Fruit fly (Drosophila melanogaster) whole organism, embryonic: ENCODE data around the gene ND-SGDH.
A peak's percentile ranks its signal among the peaks of the same experiment; 100 is the strongest.

Experiments used
- Adf1 ChIP-seq: fragments of 200-800 bp; sonication (Bioruptor generic); IDR thresholded peaks from 2 replicates; pipeline ENCODE4 v1.3.6; 2022; ENCODE audit warnings: missing biosample characterization, missing genetic modification characterization
- Aef1 ChIP-seq: fragments of 200-800 bp; sonication (Bioruptor generic); IDR thresholded peaks from 3 replicates; pipeline ENCODE4 v1.3.6; 2022; ENCODE audit warnings: missing biosample characterization, missing genetic modification characterization
- Antp ChIP-seq: fragments of 200-800 bp; sonication (Bioruptor generic); optimal IDR thresholded peaks from 3 replicates; lab custom pipeline; 2016; ENCODE audit warnings: missing biosample characterization, missing genetic modification characterization
- Asciz ChIP-seq: fragments of 200-800 bp; sonication (Bioruptor generic); optimal IDR thresholded peaks from 2 replicates; lab custom pipeline; 2017; ENCODE audit warnings: missing biosample characterization, mild to moderate bottlenecking, missing genetic modification characterization, missing genetic modification reagents
- Atf6 ChIP-seq: fragments of 200-800 bp; sonication (Bioruptor generic); IDR thresholded peaks from 2 replicates; pipeline ENCODE4 v1.3.6; 2022; ENCODE audit warnings: missing biosample characterization, missing genetic modification characterization
- CG10321 ChIP-seq: fragments of 200-800 bp; sonication (Bioruptor generic); IDR thresholded peaks from 2 replicates; pipeline ENCODE4 v1.3.6; 2022; ENCODE audit warnings: missing biosample characterization, missing genetic modification characterization
- CG11085 ChIP-seq: fragments of 200-800 bp; sonication (Bioruptor generic); IDR thresholded peaks from 2 replicates; pipeline ENCODE4 v1.3.6; 2022; ENCODE audit warnings: missing biosample characterization, missing genetic modification characterization
- CG12071 ChIP-seq: fragments of 200-800 bp; sonication (Bioruptor generic); optimal IDR thresholded peaks from 3 replicates; lab custom pipeline; 2018; ENCODE audit warnings: missing biosample characterization, mild to moderate bottlenecking, missing genetic modification characterization
- CG15479 ChIP-seq: fragments of 200-800 bp; sonication (Bioruptor generic); optimal IDR thresholded peaks from 3 replicates; lab custom pipeline; 2019; ENCODE audit warnings: missing biosample characterization, mild to moderate bottlenecking, missing genetic modification characterization, moderate library complexity
- CG17385 ChIP-seq: fragments of 200-800 bp; sonication (Bioruptor generic); optimal IDR thresholded peaks from 3 replicates; lab custom pipeline; 2018; ENCODE audit warnings: missing biosample characterization, mild to moderate bottlenecking, missing genetic modification characterization
- CG18011 ChIP-seq: fragments of 200-800 bp; sonication (Bioruptor generic); optimal IDR thresholded peaks from 2 replicates; lab custom pipeline; 2017; ENCODE audit warnings: missing biosample characterization, missing genetic modification characterization, mild to moderate bottlenecking, moderate library complexity, missing genotype
- CG2889 ChIP-seq: fragments of 200-800 bp; sonication (Bioruptor generic); IDR thresholded peaks from 3 replicates; pipeline ENCODE4 v1.3.6; 2022; ENCODE audit warnings: missing biosample characterization, missing genetic modification characterization
- CG31388 ChIP-seq: fragments of 200-800 bp; sonication (Bioruptor generic); optimal IDR thresholded peaks from 2 replicates; lab custom pipeline; 2016; ENCODE audit warnings: missing biosample characterization, missing genetic modification characterization
- CG3163 ChIP-seq: fragments of 200-800 bp; sonication (Bioruptor generic); optimal IDR thresholded peaks from 3 replicates; lab custom pipeline; 2016; ENCODE audit warnings: missing biosample characterization, missing genetic modification characterization
- CG32767 ChIP-seq: fragments of 200-800 bp; sonication (Bioruptor generic); IDR thresholded peaks from 2 replicates; pipeline ENCODE4 v1.3.6; 2022; ENCODE audit warnings: missing biosample characterization, missing genetic modification characterization
- CG6254 ChIP-seq: fragments of 200-800 bp; sonication (Bioruptor generic); optimal IDR thresholded peaks from 3 replicates; lab custom pipeline; 2017; ENCODE audit warnings: mild to moderate bottlenecking, missing biosample characterization, missing genetic modification reagents, missing genetic modification characterization
- CG6765 ChIP-seq: fragments of 200-800 bp; sonication (Bioruptor generic); optimal IDR thresholded peaks from 3 replicates; lab custom pipeline; 2017; ENCODE audit warnings: missing biosample characterization, mild to moderate bottlenecking, missing genetic modification characterization
- CG6813 ChIP-seq: fragments of 200-800 bp; sonication (Bioruptor generic); optimal IDR thresholded peaks from 2 replicates; lab custom pipeline; 2017; ENCODE audit warnings: missing biosample characterization, missing genetic modification characterization, mild to moderate bottlenecking, moderate library complexity, missing genetic modification reagents
- CG9215 ChIP-seq: fragments of 200-800 bp; sonication (Bioruptor generic); IDR thresholded peaks from 2 replicates; pipeline ENCODE4 v1.3.6; 2022; ENCODE audit warnings: missing biosample characterization, missing genetic modification characterization
- Dek ChIP-seq: fragments of 200-800 bp; sonication (Bioruptor generic); optimal IDR thresholded peaks from 3 replicates; lab custom pipeline; 2019; ENCODE audit warnings: missing biosample characterization, mild to moderate bottlenecking, missing genetic modification characterization, moderate library complexity
- E2f2 ChIP-seq: fragments of 200-800 bp; sonication (Bioruptor generic); IDR thresholded peaks from 2 replicates; pipeline ENCODE4 v1.3.6; 2022; ENCODE audit warnings: missing biosample characterization, missing genetic modification characterization
- Elba2 ChIP-seq: fragments of 200-800 bp; sonication (Bioruptor generic); optimal IDR thresholded peaks from 3 replicates; lab custom pipeline; 2016; ENCODE audit warnings: missing biosample characterization, missing genetic modification characterization
- H15 ChIP-seq: fragments of 200-800 bp; sonication (Bioruptor generic); IDR thresholded peaks from 3 replicates; pipeline ENCODE4 v1.3.6; 2022; ENCODE audit warnings: missing biosample characterization, missing genetic modification characterization
- H2.0 ChIP-seq: fragments of 200-800 bp; sonication (Bioruptor generic); IDR thresholded peaks from 2 replicates; pipeline ENCODE4 v1.3.6; 2022; ENCODE audit warnings: missing biosample characterization, missing genetic modification characterization
- Hand ChIP-seq: fragments of 200-800 bp; sonication (Bioruptor generic); optimal IDR thresholded peaks from 2 replicates; lab custom pipeline; 2017; ENCODE audit warnings: mild to moderate bottlenecking, missing biosample characterization, missing genetic modification reagents, missing genetic modification characterization
- MBD-R2 ChIP-seq: fragments of 200-800 bp; sonication (Bioruptor generic); IDR thresholded peaks from 2 replicates; pipeline ENCODE4 v1.3.6; 2022; ENCODE audit warnings: missing biosample characterization, missing genetic modification characterization
- NC2β ChIP-seq: fragments of 200-800 bp; sonication (Bioruptor generic); optimal IDR thresholded peaks from 2 replicates; lab custom pipeline; 2016; ENCODE audit warnings: missing biosample characterization, missing genetic modification characterization
- Nf-YB ChIP-seq: fragments of 200-800 bp; sonication (Bioruptor generic); optimal IDR thresholded peaks from 3 replicates; lab custom pipeline; 2019; ENCODE audit warnings: missing biosample characterization, mild to moderate bottlenecking, missing genetic modification characterization, moderate library complexity
- Sin3A ChIP-seq: fragments of >200 bp; optimal IDR thresholded peaks from 2 replicates; lab custom pipeline; 2018
- Spps ChIP-seq: fragments of 200-800 bp; sonication (Bioruptor generic); optimal IDR thresholded peaks from 2 replicates; lab custom pipeline; 2018; ENCODE audit warnings: missing biosample characterization, mild to moderate bottlenecking, missing genetic modification characterization
- Usf ChIP-seq: fragments of 200-800 bp; sonication (Bioruptor generic); optimal IDR thresholded peaks from 2 replicates; lab custom pipeline; 2017; ENCODE audit warnings: missing genotype, missing biosample characterization, missing genetic modification characterization
- ap ChIP-seq: fragments of 200-800 bp; sonication (Bioruptor generic); IDR thresholded peaks from 2 replicates; pipeline ENCODE4 v1.3.6; 2022; ENCODE audit warnings: missing biosample characterization, missing genetic modification characterization
- ase ChIP-seq: fragments of 200-800 bp; sonication (Bioruptor generic); IDR thresholded peaks from 3 replicates; pipeline ENCODE4 v1.3.6; 2022; ENCODE audit warnings: missing biosample characterization, missing genetic modification characterization
- bab2 ChIP-seq: fragments of 200-800 bp; sonication (Bioruptor generic); optimal IDR thresholded peaks from 2 replicates; lab custom pipeline; 2016; ENCODE audit warnings: missing biosample characterization, missing genetic modification characterization
- chif ChIP-seq, 2 experiments: fragments of 200-800 bp; sonication (Bioruptor generic); optimal IDR thresholded peaks; 3 replicates each; lab custom pipeline; 2016; ENCODE audit warnings: missing biosample characterization in 2 of 2, missing genetic modification characterization in 2 of 2
- dati ChIP-seq: fragments of 200-800 bp; sonication (Bioruptor generic); IDR thresholded peaks from 2 replicates; pipeline ENCODE4 v1.3.6; 2022; ENCODE audit warnings: missing biosample characterization, missing genetic modification characterization
- disco-r ChIP-seq: fragments of 200-800 bp; sonication (Bioruptor generic); optimal IDR thresholded peaks from 2 replicates; lab custom pipeline; 2016; ENCODE audit warnings: missing biosample characterization, missing genetic modification characterization
- en ChIP-seq: fragments of 200-800 bp; sonication (Bioruptor generic); optimal IDR thresholded peaks from 2 replicates; lab custom pipeline; 2016; ENCODE audit warnings: missing biosample characterization, missing genetic modification characterization
- ind ChIP-seq: fragments of 200-800 bp; sonication (Bioruptor generic); optimal IDR thresholded peaks from 3 replicates; lab custom pipeline; 2016; ENCODE audit warnings: missing biosample characterization, missing genetic modification characterization
- jigr1 ChIP-seq: fragments of 200-800 bp; sonication (Bioruptor generic); IDR thresholded peaks from 3 replicates; pipeline ENCODE4 v1.3.6; 2022; ENCODE audit warnings: missing biosample characterization, missing genetic modification characterization
- jing ChIP-seq: fragments of 200-800 bp; sonication (Bioruptor generic); optimal IDR thresholded peaks from 2 replicates; lab custom pipeline; 2018; ENCODE audit warnings: missing biosample characterization, mild to moderate bottlenecking, missing genetic modification characterization
- nau ChIP-seq: fragments of 200-800 bp; sonication (Bioruptor generic); optimal IDR thresholded peaks from 3 replicates; lab custom pipeline; 2017; ENCODE audit warnings: missing biosample characterization, mild to moderate bottlenecking, missing genetic modification characterization, missing genetic modification reagents
- nom ChIP-seq: fragments of 200-800 bp; sonication (Bioruptor generic); optimal IDR thresholded peaks from 2 replicates; lab custom pipeline; 2017; ENCODE audit warnings: missing biosample characterization, missing genetic modification characterization, mild to moderate bottlenecking, moderate library complexity, missing genetic modification reagents
- org-1 ChIP-seq: fragments of 200-800 bp; sonication (Bioruptor generic); optimal IDR thresholded peaks from 2 replicates; lab custom pipeline; 2017; ENCODE audit warnings: missing biosample characterization, missing genetic modification characterization
- pros ChIP-seq: fragments of 200-800 bp; sonication (Bioruptor generic); optimal IDR thresholded peaks from 3 replicates; lab custom pipeline; 2019; ENCODE audit warnings: missing biosample characterization, mild to moderate bottlenecking, missing genetic modification characterization, moderate library complexity
- repo ChIP-seq: fragments of 200-800 bp; sonication (Bioruptor generic); optimal IDR thresholded peaks from 2 replicates; lab custom pipeline; 2016; ENCODE audit warnings: missing biosample characterization, missing genetic modification characterization
- scrt ChIP-seq: fragments of 200-800 bp; sonication (Bioruptor generic); optimal IDR thresholded peaks from 2 replicates; lab custom pipeline; 2018; ENCODE audit warnings: missing biosample characterization, mild to moderate bottlenecking, missing genetic modification characterization, moderate library complexity
- sna ChIP-seq: fragments of 200-800 bp; sonication (Bioruptor generic); IDR thresholded peaks from 2 replicates; pipeline ENCODE4 v1.3.6; 2022; ENCODE audit warnings: missing biosample characterization, missing genetic modification characterization; ENCODE audit not compliant: partially characterized antibody
- sr ChIP-seq: fragments of 200-800 bp; sonication (Bioruptor generic); IDR thresholded peaks from 3 replicates; pipeline ENCODE4 v1.3.6; 2022; ENCODE audit warnings: missing biosample characterization, missing genetic modification characterization
- tgo ChIP-seq: fragments of 200-800 bp; sonication (Bioruptor generic); IDR thresholded peaks from 3 replicates; pipeline ENCODE4 v1.3.6; 2022; ENCODE audit warnings: missing biosample characterization, missing genetic modification characterization
- trh ChIP-seq: fragments of 200-800 bp; sonication (Bioruptor generic); optimal IDR thresholded peaks from 2 replicates; lab custom pipeline; 2016; ENCODE audit warnings: missing biosample characterization, missing genetic modification characterization
- unc-4 ChIP-seq: fragments of 200-800 bp; sonication (Bioruptor generic); IDR thresholded peaks from 2 replicates; pipeline ENCODE4 v1.3.6; 2022; ENCODE audit warnings: missing biosample characterization, missing genetic modification characterization; ENCODE audit not compliant: partially characterized antibody

Gene ND-SGDH

DNA sequence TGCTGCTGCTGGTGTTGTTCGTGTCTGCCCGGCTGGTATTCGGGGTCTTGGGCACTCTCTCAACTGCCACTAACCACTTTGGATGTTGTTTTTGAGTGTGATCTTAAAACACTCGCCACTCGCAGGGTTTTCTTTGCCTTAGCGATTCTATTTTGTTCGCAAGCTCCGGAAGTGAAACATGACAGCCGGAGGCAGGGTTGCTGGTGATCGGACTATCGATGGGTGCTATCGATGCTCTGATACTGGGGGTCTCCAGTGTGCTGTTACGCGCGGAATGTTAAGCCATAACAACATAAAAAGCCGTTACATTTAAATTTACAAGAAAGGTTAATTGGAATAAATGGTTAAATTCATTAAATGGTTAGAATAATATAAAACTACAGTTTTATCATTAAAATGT is 13.4 kb downstream of the ND-SGDH start, which contains the start of gene yps (continued):
- TF ChIP-seq CG17385 (GFP tag; lab: Kevin White, UChicago) (peak; percentile 92), CG11085 (GFP tag; lab: Robert Waterston, UW) (peak; percentile 90), NC2β (GFP tag; lab: Kevin White, UChicago) (peak; percentile 99), ap (GFP tag; lab: Robert Waterston, UW) (peak; percentile 86), CG31388 (GFP tag; lab: Kevin White, UChicago) (peak; percentile 23), jigr1 (GFP tag; lab: Robert Waterston, UW) (no peak), MBD-R2 (GFP tag; lab: Robert Waterston, UW) (peak; percentile 78; the same call in 1 of the 2 replicates), E2f2 (GFP tag; lab: Robert Waterston, UW) (peak; percentile 78), nau (no peak), CG2889 (GFP tag; lab: Robert Waterston, UW) (peak; percentile 50; the same call in 1 of the 3 replicates), chif (GFP tag; optimal IDR thresholded peaks at IDR 0.05; lab: Kevin White, UChicago) (peak; percentile 81 to 94), pros (peak; percentile 24), jing (GFP tag; lab: Kevin White, UChicago) (no peak), nom (GFP tag; lab: Kevin White, UChicago) (peak; percentile 93), Elba2 (GFP tag; lab: Kevin White, UChicago) (no peak), ind (GFP tag; lab: Kevin White, UChicago) (peak; percentile 75), bab2 (GFP tag; lab: Kevin White, UChicago) (peak; percentile 78), tgo (GFP tag; lab: Robert Waterston, UW) (peak; percentile 83), CG12071 (peak; percentile 97), CG6254 (GFP tag; lab: Kevin White, UChicago) (peak; percentile 90), Usf (GFP tag; lab: Kevin White, UChicago) (peak; percentile 80), trh (GFP tag; lab: Kevin White, UChicago) (peak; percentile 93), Spps (tag; lab: Kevin White, UChicago) (peak; percentile 80), Antp (GFP tag; lab: Kevin White, UChicago) (peak; percentile 86), CG18011 (GFP tag; lab: Kevin White, UChicago) (peak; percentile 89), ase (peak; percentile 88), repo (peak; percentile 94), Sin3A (peak; percentile 28), sna (GFP tag; lab: Robert Waterston, UW) (peak; percentile 29; the same call in 1 of the 2 replicates), Hand (peak; percentile 89), CG6813 (GFP tag; lab: Kevin White, UChicago) (peak; percentile 98), scrt (GFP tag; lab: Kevin White, UChicago) (peak; percentile 93), org-1 (peak; percentile 94), Aef1 (peak; percentile 65), Adf1 (GFP tag; lab: Robert Waterston, UW) (peak; percentile 73)

- TF ChIP-seq sr (GFP tag; lab: Robert Waterston, UW) (peak; percentile 92; the same call in 2 of the 3 replicates), Nf-YB (GFP tag; lab: Kevin White, UChicago) (peak; percentile 67), CG15479 (peak; percentile 71), unc-4 (0 out of 2 replicates have a peak, but pooled peaks have one; percentile 19), en (GFP tag; lab: Kevin White, UChicago) (no peak), Asciz (GFP tag; lab: Kevin White, UChicago) (no peak), disco-r (GFP tag; lab: Kevin White, UChicago) (no peak), CG32767 (GFP tag; lab: Robert Waterston, UW) (peak; percentile 86), CG11085 (GFP tag; lab: Robert Waterston, UW) (no peak), Atf6 (GFP tag; lab: Robert Waterston, UW) (peak; percentile 22; the same call in 1 of the 2 replicates), CG6765 (GFP tag; lab: Kevin White, UChicago) (no peak), CG3163 (GFP tag; lab: Kevin White, UChicago) (no peak), CG9215 (GFP tag; lab: Robert Waterston, UW) (no peak), Dek (tag; lab: Kevin White, UChicago) (peak; percentile 21), H15 (GFP tag; lab: Robert Waterston, UW) (no peak), H2.0 (GFP tag; lab: Robert Waterston, UW) (no peak), CG10321 (GFP tag; lab: Robert Waterston, UW) (peak; percentile 72), dati (GFP tag; lab: Robert Waterston, UW) (no peak)
Observed at dm6 chr3L:12124138-12124583, 14.2 kb downstream of the ND-SGDH start.
